Worm (Caenorhabditis elegans) whole organism, late embryonic: ENCODE results near the gene F12A10.8.

Experiments
- ceh-2 ChIP-seq: sonication (generic microtip); optimal IDR thresholded peaks from 2 replicates; lab custom pipeline; 2016; ENCODE audit warnings: missing genotype, missing genetic modification characterization, missing compliant biosample characterization
- ceh-34 ChIP-seq: sonication (generic microtip); optimal IDR thresholded peaks from 2 replicates; lab custom pipeline; 2016; ENCODE audit warnings: mild to moderate bottlenecking, missing genetic modification characterization, missing compliant biosample characterization
- nhr-11 ChIP-seq: fragments of 150-350 bp; optimal IDR thresholded peaks from 2 replicates; lab custom pipeline; 2014; ENCODE audit warnings: missing biosample characterization, missing genetic modification characterization

DNA sequence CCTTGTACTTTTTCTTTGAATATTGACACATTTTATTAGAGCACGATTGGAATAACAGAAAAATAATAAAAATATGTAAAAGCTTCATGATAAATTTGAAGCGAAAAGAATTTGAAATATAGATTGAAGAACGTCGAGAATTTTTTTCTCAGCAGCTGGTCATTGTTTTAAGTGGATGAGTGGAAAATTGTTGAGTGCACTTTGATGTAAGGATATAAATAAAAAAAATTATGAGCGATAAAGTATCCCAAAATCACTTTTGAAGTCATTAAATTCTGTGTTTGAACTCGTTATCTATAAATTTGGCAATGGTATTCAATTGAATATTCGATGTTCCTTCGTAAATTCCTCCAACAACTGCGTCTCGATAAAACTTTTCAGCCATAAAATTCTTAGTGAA, 43.9 kb upstream of the F12A10.8 start, which contains the start of gene ins-13:
- TF ChIP-seq ceh-2 (tag; lab: Kevin White, UChicago) (no peak), ceh-34 (tag; lab: Kevin White, UChicago) (no peak), nhr-11 (no peak)
